Worm (Caenorhabditis elegans) whole organism, young adult: ENCODE data around the gene srbc-57.

Experiments used
- F23B12.7 ChIP-seq: sonication (generic microtip); optimal IDR thresholded peaks from 2 replicates; lab custom pipeline; 2017; ENCODE audit warnings: missing genetic modification characterization, mild to moderate bottlenecking, missing compliant biosample characterization, antibody characterized with exemption, moderate library complexity; ENCODE audit not compliant: insufficient read depth
- die-1 ChIP-seq: sonication (generic microtip); optimal IDR thresholded peaks from 2 replicates; lab custom pipeline; 2016; ENCODE audit warnings: missing genotype, mild to moderate bottlenecking, missing genetic modification characterization, missing compliant biosample characterization
- ekl-4 ChIP-seq: fragments of 200-800 bp; sonication (Bioruptor generic); IDR thresholded peaks from 2 replicates; pipeline ENCODE4 v1.3.6; 2022; ENCODE audit warnings: missing genetic modification reagents, missing genetic modification characterization, missing compliant biosample characterization
- ets-4 ChIP-seq: fragments of 200-800 bp; sonication (Bioruptor generic); optimal IDR thresholded peaks from 2 replicates; lab custom pipeline; 2018; ENCODE audit warnings: mild to moderate bottlenecking, missing genetic modification characterization, missing compliant biosample characterization
- snpc-4 ChIP-seq, 5 experiments: fragments of 150-350 bp in 1 of 5; sonication (generic microtip) in 4 of 5; optimal IDR thresholded peaks; 2 replicates each; lab custom pipeline; 2014 to 2018; ENCODE audit warnings: missing genetic modification characterization in 5 of 5, missing biosample characterization in 3 of 5, antibody characterized with exemption in 2 of 5, mild to moderate bottlenecking in 2 of 5, missing compliant biosample characterization in 2 of 5, missing genotype in 2 of 5, moderate library complexity in 2 of 5, missing genetic modification reagents in 1 of 5

DNA sequence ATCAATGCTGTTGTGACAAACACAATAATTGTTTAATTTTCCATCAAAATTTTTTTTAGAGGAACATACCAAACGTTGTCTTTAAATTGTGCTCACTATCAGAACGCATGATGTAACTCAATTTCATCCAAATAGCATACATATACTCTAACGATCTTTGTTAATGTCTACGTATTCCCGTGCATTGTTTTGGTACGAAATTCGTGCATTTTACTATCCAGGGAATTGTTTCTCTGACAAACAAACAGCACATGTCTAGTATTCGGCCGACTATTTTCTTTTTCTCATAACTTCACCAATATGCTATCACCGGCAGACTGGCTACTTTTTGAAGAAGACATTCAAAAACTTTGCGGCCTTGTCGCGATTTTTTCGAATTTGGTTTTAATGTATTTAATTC lies 23.1 kb upstream of the srbc-57 start, which contains the start of gene str-196:
- TF ChIP-seq die-1 (tag; lab: Kevin White, UChicago), result no peak
- no peak for TF ChIP-seq F23B12.7 (tag; lab: Kevin White, UChicago)
- no peak for TF ChIP-seq ekl-4 (GFP tag; lab: Robert Waterston, UW)
- no peak for TF ChIP-seq ets-4 (GFP tag; lab: Kevin White, UChicago)
- no peak for TF ChIP-seq snpc-4 (GFP tag; optimal IDR thresholded peaks at IDR 0.05; lab: Kevin White, UChicago)
- TF ChIP-seq snpc-4 (tag; optimal IDR thresholded peaks at IDR 0.05; lab: Kevin White, UChicago), result no peak
